Fruit fly (Drosophila melanogaster) whole organism, prepupa: ENCODE measurements around the gene CG33095.

Experiments
- CG11902 ChIP-seq: fragments of 200-800 bp; sonication (Bioruptor generic); optimal IDR thresholded peaks from 3 replicates; lab custom pipeline; 2016; ENCODE audit warnings: missing biosample characterization, missing genetic modification characterization
- CG15336 ChIP-seq: fragments of 200-800 bp; sonication (Bioruptor generic); IDR thresholded peaks from 2 replicates; pipeline ENCODE4 v1.3.6; 2022; ENCODE audit warnings: missing biosample characterization, missing genetic modification characterization
- CG1621 ChIP-seq: fragments of 200-800 bp; sonication (Bioruptor generic); optimal IDR thresholded peaks from 3 replicates; lab custom pipeline; 2018; ENCODE audit warnings: missing biosample characterization, mild to moderate bottlenecking, missing genetic modification characterization
- CG32006 ChIP-seq: fragments of 200-800 bp; sonication (Bioruptor generic); optimal IDR thresholded peaks from 3 replicates; lab custom pipeline; 2017; ENCODE audit warnings: missing biosample characterization, mild to moderate bottlenecking, missing genetic modification characterization
- CG4318 ChIP-seq: fragments of 200-800 bp; sonication (Bioruptor generic); optimal IDR thresholded peaks from 3 replicates; lab custom pipeline; 2017; ENCODE audit warnings: missing biosample characterization, mild to moderate bottlenecking, missing genetic modification characterization
- Lpt ChIP-seq: fragments of 200-800 bp; sonication (Bioruptor generic); optimal IDR thresholded peaks from 3 replicates; lab custom pipeline; 2016; ENCODE audit warnings: missing biosample characterization, missing genetic modification characterization
- Sox102F ChIP-seq: fragments of 200-800 bp; sonication (Bioruptor generic); optimal IDR thresholded peaks from 2 replicates; lab custom pipeline; 2016; ENCODE audit warnings: missing biosample characterization, mild to moderate bottlenecking, missing genetic modification characterization
- Sox15 ChIP-seq: fragments of 200-800 bp; sonication (Bioruptor generic); optimal IDR thresholded peaks from 3 replicates; lab custom pipeline; 2016; ENCODE audit warnings: missing biosample characterization, missing genetic modification characterization
- dac ChIP-seq: fragments of 200-800 bp; sonication (Bioruptor generic); optimal IDR thresholded peaks from 2 replicates; lab custom pipeline; 2017; ENCODE audit warnings: missing biosample characterization, mild to moderate bottlenecking, missing genetic modification characterization
- dsx ChIP-seq: fragments of 200-800 bp; optimal IDR thresholded peaks from 3 replicates; lab custom pipeline; 2019; ENCODE audit warnings: missing biosample characterization, mild to moderate bottlenecking, missing genetic modification characterization, moderate library complexity; ENCODE audit not compliant: poor library complexity, severe bottlenecking
- esn ChIP-seq: fragments of 200-800 bp; sonication (Bioruptor generic); optimal IDR thresholded peaks from 2 replicates; lab custom pipeline; 2016; ENCODE audit warnings: missing biosample characterization, mild to moderate bottlenecking, missing genetic modification characterization, moderate library complexity
- fd85E ChIP-seq: fragments of 200-800 bp; sonication (Bioruptor generic); optimal IDR thresholded peaks from 3 replicates; lab custom pipeline; 2016; ENCODE audit warnings: missing biosample characterization, missing genetic modification characterization
- pdm3 ChIP-seq: fragments of 200-800 bp; sonication (Bioruptor generic); optimal IDR thresholded peaks from 3 replicates; lab custom pipeline; 2016; ENCODE audit warnings: missing biosample characterization, missing genetic modification characterization
- topi ChIP-seq: fragments of 200-800 bp; sonication (Bioruptor generic); optimal IDR thresholded peaks from 3 replicates; lab custom pipeline; 2016; ENCODE audit warnings: missing biosample characterization, missing genetic modification characterization

DNA sequence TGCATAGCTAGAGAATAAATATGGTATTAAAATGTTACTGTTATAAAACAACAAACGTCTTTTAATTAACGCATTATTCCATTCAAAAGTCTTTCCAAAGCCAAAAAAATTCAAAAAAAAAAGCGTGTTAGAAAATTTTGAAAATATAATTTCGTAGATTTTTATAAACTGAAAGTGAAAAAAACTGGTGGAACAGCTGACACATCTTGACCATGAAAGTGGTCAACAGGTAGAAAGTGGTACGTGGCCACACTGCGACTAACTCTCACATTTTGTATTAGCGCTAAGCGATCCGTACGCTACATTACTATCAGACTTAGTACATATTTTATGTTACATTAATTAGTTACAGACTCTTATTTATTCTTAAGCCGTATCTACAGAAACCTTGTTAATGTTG is 26.6 kb upstream of the CG33095 start, which contains the start of gene CG11836:
- TF ChIP-seq Sox15 (GFP tag; lab: Kevin White, UChicago) (no peak), dac (GFP tag; lab: Kevin White, UChicago) (no peak), topi (GFP tag; lab: Kevin White, UChicago) (no peak), Sox102F (no peak), fd85E (GFP tag; lab: Kevin White, UChicago) (no peak), Lpt (no peak), esn (GFP tag; lab: Kevin White, UChicago) (no peak), dsx (GFP tag; lab: Kevin White, UChicago) (no peak), CG15336 (GFP tag; lab: Robert Waterston, UW) (no peak), CG4318 (no peak), pdm3 (GFP tag; lab: Kevin White, UChicago) (no peak), CG11902 (no peak), CG32006 (no peak), CG1621 (no peak)
